Fruit fly (Drosophila melanogaster): Measurements from ENCODE around the gene Pxt.

The Pxt gene

dm6 chr3R:17758905-17759304 is 39.7 kb downstream of the Pxt start:
- TF ChIP-seq GATAe (GFP tag; conservative IDR thresholded peaks at IDR 0.05), result peak; percentile 63
- TF ChIP-seq Fer1 (GFP tag; optimal IDR thresholded peaks at IDR 0.05), result peak; percentile 2
- no peak for TF ChIP-seq CG30403 (GFP tag; optimal IDR thresholded peaks at IDR 0.05)
- peak; percentile 93 for TF ChIP-seq exex (tag; optimal IDR thresholded peaks at IDR 0.05)
- TF ChIP-seq cwo (GFP tag; optimal IDR thresholded peaks at IDR 0.05), result peak; percentile 43
- TF ChIP-seq Tbp (GFP tag; optimal IDR thresholded peaks at IDR 0.05), result no peak
- TF ChIP-seq sna (GFP tag; IDR thresholded peaks at IDR 0.05; ENCODE audit: partially characterized antibody), result no peak
- peak; percentile 11 for TF ChIP-seq cg (GFP tag; optimal IDR thresholded peaks at IDR 0.05)
- no peak for TF ChIP-seq dpn (GFP tag; optimal IDR thresholded peaks at IDR 0.05)
- no peak for TF ChIP-seq gsb (GFP tag; IDR thresholded peaks at IDR 0.05)
- TF ChIP-seq lab (GFP tag; optimal IDR thresholded peaks at IDR 0.05), result peak; percentile 28
- TF ChIP-seq CG3995 (GFP tag; optimal IDR thresholded peaks at IDR 0.05), result no peak
- no peak for TF ChIP-seq CG8290 (GFP tag; optimal IDR thresholded peaks at IDR 0.05)
- peak in 1 of 2 experiments; percentile 5 for TF ChIP-seq CG8290 (tag; optimal IDR thresholded peaks at IDR 0.05)
- TF ChIP-seq sug (tag; optimal IDR thresholded peaks at IDR 0.05), result peak; percentile 55

- TF ChIP-seq slbo (GFP tag; IDR thresholded peaks at IDR 0.05) (no peak), Stat92E (GFP tag; optimal IDR thresholded peaks at IDR 0.05) (no peak), exex (tag; optimal IDR thresholded peaks at IDR 0.05) (peak; percentile 95), tin (GFP tag; optimal IDR thresholded peaks at IDR 0.05) (no peak), eyg (GFP tag; optimal IDR thresholded peaks at IDR 0.05) (no peak), vnd (GFP tag; IDR thresholded peaks at IDR 0.05; ENCODE audit: partially characterized antibody) (peak; percentile 20; the same call in 1 of the 3 replicates), CG15696 (tag; optimal IDR thresholded peaks at IDR 0.05) (no peak), grn (GFP tag; optimal IDR thresholded peaks at IDR 0.05) (peak; percentile 85), pum (GFP tag; optimal IDR thresholded peaks at IDR 0.05) (no peak), CG11456 (GFP tag; IDR thresholded peaks at IDR 0.05) (0 out of 3 replicates have a peak, but pooled peaks have one; percentile 56), CG10543 (GFP tag; optimal IDR thresholded peaks at IDR 0.05) (peak; percentile 49), psq (GFP tag; optimal IDR thresholded peaks at IDR 0.05) (no peak), HmgZ (tag; optimal IDR thresholded peaks at IDR 0.05) (peak; percentile 2), CG30431 (GFP tag; optimal IDR thresholded peaks at IDR 0.05) (no peak), mld (GFP tag; IDR thresholded peaks at IDR 0.05; ENCODE audit: partially characterized antibody) (no peak), CG32532 (GFP tag; IDR thresholded peaks at IDR 0.05) (no peak), HmgD (GFP tag; optimal IDR thresholded peaks at IDR 0.05) (no peak), CG8290 (GFP tag; optimal IDR thresholded peaks at IDR 0.05) (no peak), CG8290 (tag; optimal IDR thresholded peaks at IDR 0.05) (peak in 1 of 2 experiments; percentile 32), CG15514 (GFP tag; optimal IDR thresholded peaks at IDR 0.05) (peak; percentile 29), CG12219 (GFP tag; optimal IDR thresholded peaks at IDR 0.05) (no peak), jigr1 (GFP tag; IDR thresholded peaks at IDR 0.05) (no peak), vvl (GFP tag; IDR thresholded peaks at IDR 0.05) (no peak), ems (GFP tag; optimal IDR thresholded peaks at IDR 0.05) (no peak), Meics (GFP tag; optimal IDR thresholded peaks at IDR 0.05) (peak; percentile 1), CG10366 (GFP tag; IDR thresholded peaks at IDR 0.05) (no peak), CG9797 (GFP tag; optimal IDR thresholded peaks at IDR 0.05) (no peak), CG34376 (GFP tag; optimal IDR thresholded peaks at IDR 0.05) (peak; percentile 39), cad (GFP tag; optimal IDR thresholded peaks at IDR 0.05) (no peak), odd (GFP tag; optimal IDR thresholded peaks at IDR 0.05) (no peak), mirr (GFP tag; optimal IDR thresholded peaks at IDR 0.05) (peak; percentile 32), Fer1 (GFP tag; optimal IDR thresholded peaks at IDR 0.05) (peak; percentile 39), ab (GFP tag; optimal IDR thresholded peaks at IDR 0.05) (no peak), CkIIα-i1 (GFP tag; IDR thresholded peaks at IDR 0.05) (no peak), lov (optimal IDR thresholded peaks at IDR 0.05) (no peak), lov (GFP tag; IDR thresholded peaks at IDR 0.05) (no peak), dimm (GFP tag; IDR thresholded peaks at IDR 0.05) (no peak), CG18011 (GFP tag; optimal IDR thresholded peaks at IDR 0.05) (no peak)
These were observed 40.7 kb downstream of the Pxt start for dm6 chr3R:17759773-17760476.

All from whole organism, embryonic.